Worm (Caenorhabditis elegans): ENCODE measurements around the gene bbs-2.

bbs-2 gene

DNA sequence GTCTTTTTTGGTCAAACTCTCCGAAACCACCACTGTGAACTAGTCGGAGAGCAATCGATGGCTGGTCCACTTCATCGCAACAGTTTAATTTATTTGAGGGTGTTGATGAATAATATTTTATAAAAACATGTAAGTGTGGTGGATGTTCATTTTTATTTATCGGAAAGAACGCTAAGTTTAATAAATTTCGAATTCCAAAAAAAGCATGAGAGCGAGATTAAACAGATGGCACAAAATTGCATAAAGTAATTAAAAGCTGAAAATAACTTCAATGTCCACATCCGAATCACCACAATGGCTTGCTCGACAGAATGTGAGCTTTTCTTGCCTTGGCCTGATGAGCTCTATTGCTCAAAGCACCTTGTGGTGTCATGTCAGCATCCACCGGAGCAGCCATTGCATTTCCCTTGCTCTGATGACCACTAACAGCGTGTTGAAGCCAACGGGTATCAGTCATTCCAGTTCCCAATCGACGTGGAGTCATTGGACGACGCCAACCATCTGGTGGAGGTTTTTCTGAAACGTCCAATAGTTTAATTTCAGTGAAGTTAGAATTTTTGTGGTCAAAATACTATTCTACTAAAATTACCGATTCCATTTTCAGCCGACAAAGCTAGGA is 50.0 kb downstream of the bbs-2 start:
- no peak for TF ChIP-seq spr-3 (GFP tag; optimal IDR thresholded peaks at IDR 0.05)
- TF ChIP-seq zfp-2 (tag; optimal IDR thresholded peaks at IDR 0.05), result no peak
- peak; percentile 47 for TF ChIP-seq lin-38 (GFP tag; IDR thresholded peaks at IDR 0.05)
- TF ChIP-seq cey-2 (tag; optimal IDR thresholded peaks at IDR 0.05; ENCODE audit: borderline replicate concordance, insufficient read depth), result no peak
- peak; percentile 19 for TF ChIP-seq lin-13 (GFP tag; optimal IDR thresholded peaks at IDR 0.05)
- peak; percentile 29 for TF ChIP-seq nhr-48 (tag; optimal IDR thresholded peaks at IDR 0.05)
- no peak for TF ChIP-seq mxl-2 (GFP tag; conservative IDR thresholded peaks at IDR 0.05)
- no peak for TF ChIP-seq madf-9 (GFP tag; conservative IDR thresholded peaks at IDR 0.05)
- no peak for TF ChIP-seq tag-97 (GFP tag; IDR thresholded peaks at IDR 0.05)
- no peak for TF ChIP-seq skn-1 (tag; optimal IDR thresholded peaks at IDR 0.05)
- no peak for TF ChIP-seq vab-7 (GFP tag; IDR thresholded peaks at IDR 0.05)
- TF ChIP-seq daf-12 (tag; optimal IDR thresholded peaks at IDR 0.05), result no peak
- peak; percentile 16 for TF ChIP-seq mes-2 (tag; optimal IDR thresholded peaks at IDR 0.05; ENCODE audit: poor library complexity, severe bottlenecking)
- no peak for TF ChIP-seq snpc-4 (tag; optimal IDR thresholded peaks at IDR 0.05)
- no peak for TF ChIP-seq D1046.2 (GFP tag; IDR thresholded peaks at IDR 0.05)
- peak in 1 of 2 experiments; percentile 76 for TF ChIP-seq unc-62 (GFP tag; optimal IDR thresholded peaks at IDR 0.05 in 1 of 2)
- TF ChIP-seq unc-62 (tag; optimal IDR thresholded peaks at IDR 0.05), result no peak
- peak; percentile 40; the same call in 1 of the 2 replicates for TF ChIP-seq Y75B8A.6 (GFP tag; IDR thresholded peaks at IDR 0.05)
- TF ChIP-seq egl-43 (GFP tag; IDR thresholded peaks at IDR 0.05), result no peak; the same call in 1 of the 2 replicates
- TF ChIP-seq nhr-76 (tag; optimal IDR thresholded peaks at IDR 0.05), result no peak
- TF ChIP-seq pha-4 (GFP tag; IDR thresholded peaks at IDR 0.05), result peak; percentile 34; the same call in 1 of the 2 replicates
- TF ChIP-seq pha-4 (tag; optimal IDR thresholded peaks at IDR 0.05), result no peak
- TF ChIP-seq nhr-42 (GFP tag; IDR thresholded peaks at IDR 0.05), result peak; percentile 59
- TF ChIP-seq attf-4 (tag; optimal IDR thresholded peaks at IDR 0.05), result no peak
- TF ChIP-seq nhr-111 (GFP tag; optimal IDR thresholded peaks at IDR 0.05), result peak; percentile 21
- peak; percentile 75; the same call in 1 of the 2 replicates for TF ChIP-seq T26A8.4 (GFP tag; IDR thresholded peaks at IDR 0.05)
- no peak for TF ChIP-seq lir-3 (tag; optimal IDR thresholded peaks at IDR 0.05)
- TF ChIP-seq F37D6.2 (tag; optimal IDR thresholded peaks at IDR 0.05), result no peak
- TF ChIP-seq hmg-1.1 (GFP tag; IDR thresholded peaks at IDR 0.05), result 0 out of 2 replicates have a peak, but pooled peaks have one; percentile 32
- peak; percentile 67; the same call in 1 of the 2 replicates for TF ChIP-seq zfp-3 (GFP tag; conservative IDR thresholded peaks at IDR 0.05)
- no peak for TF ChIP-seq lin-39 (tag; optimal IDR thresholded peaks at IDR 0.05)
- TF ChIP-seq dve-1 (tag; optimal IDR thresholded peaks at IDR 0.05; ENCODE audit: insufficient read depth), result peak; percentile 35
- peak; percentile 31 for TF ChIP-seq spr-1 (tag; optimal IDR thresholded peaks at IDR 0.05)
- 0 out of 2 replicates have a peak, but pooled peaks have one; percentile 46 for TF ChIP-seq dmd-9 (GFP tag; IDR thresholded peaks at IDR 0.05)
- TF ChIP-seq tra-1 (GFP tag; IDR thresholded peaks at IDR 0.05), result 0 out of 2 replicates have a peak, but pooled peaks have one; percentile 12
- no peak for TF ChIP-seq ceh-28 (tag; optimal IDR thresholded peaks at IDR 0.05)
- TF ChIP-seq lin-1 (GFP tag; IDR thresholded peaks at IDR 0.05), result no peak
- peak in 1 of 2 experiments; percentile 14 for TF ChIP-seq daf-16 (GFP tag; optimal IDR thresholded peaks at IDR 0.05)
- TF ChIP-seq daf-16 (tag; optimal IDR thresholded peaks at IDR 0.05), result peak; percentile 4
- peak; percentile 47 for TF ChIP-seq duxl-1 (tag; optimal IDR thresholded peaks at IDR 0.05; ENCODE audit: poor library complexity)
- peak; percentile 25 for TF ChIP-seq unc-130 (GFP tag; optimal IDR thresholded peaks at IDR 0.05)
- TF ChIP-seq lsy-2 (tag; optimal IDR thresholded peaks at IDR 0.05), result no peak
- TF ChIP-seq lin-15B (tag; optimal IDR thresholded peaks at IDR 0.05), result no peak
- peak; percentile 38 for TF ChIP-seq mep-1 (tag; optimal IDR thresholded peaks at IDR 0.05)
- 0 out of 2 replicates have a peak, but pooled peaks have one; percentile 29 for TF ChIP-seq F26F4.8 (GFP tag; conservative IDR thresholded peaks at IDR 0.05)
- TF ChIP-seq nhr-102 (tag; optimal IDR thresholded peaks at IDR 0.05), result peak; percentile 35
- peak; percentile 58 for TF ChIP-seq aha-1 (tag)
- no peak for TF ChIP-seq ceh-32 (tag; optimal IDR thresholded peaks at IDR 0.05; ENCODE audit: poor library complexity)
- no peak for TF ChIP-seq Y105C5A.15 (GFP tag; IDR thresholded peaks at IDR 0.05)
